Fruit fly (Drosophila melanogaster) whole organism, pupa: Measurements from ENCODE around the gene CecA2.
A peak's percentile ranks its signal among the peaks of the same experiment; 100 is the strongest.

Source experiments
- CG13204 ChIP-seq: fragments of 200-800 bp; sonication (Bioruptor generic); optimal IDR thresholded peaks from 2 replicates; lab custom pipeline; 2018; ENCODE audit warnings: missing biosample characterization, mild to moderate bottlenecking, missing genetic modification characterization, moderate library complexity
- CG14655 ChIP-seq: fragments of 200-800 bp; sonication (Bioruptor generic); optimal IDR thresholded peaks from 3 replicates; lab custom pipeline; 2017; ENCODE audit warnings: mild to moderate bottlenecking, missing biosample characterization, missing genetic modification reagents, missing genetic modification characterization
- D1 ChIP-seq: fragments of 200-800 bp; sonication (Bioruptor generic); optimal IDR thresholded peaks from 2 replicates; lab custom pipeline; 2018; ENCODE audit warnings: missing biosample characterization, mild to moderate bottlenecking, missing genetic modification characterization, moderate library complexity
- rn ChIP-seq: fragments of 200-800 bp; sonication (Bioruptor generic); IDR thresholded peaks from 2 replicates; pipeline ENCODE4 v1.3.6; 2022; ENCODE audit warnings: missing biosample characterization, missing genetic modification characterization

- peak; percentile 44 for TF ChIP-seq CG13204 (GFP tag; lab: Kevin White, UChicago)
- no peak for TF ChIP-seq rn (GFP tag; lab: Robert Waterston, UW)
- peak; percentile 72 for TF ChIP-seq D1
- TF ChIP-seq CG14655 (GFP tag; lab: Kevin White, UChicago), result peak; percentile 18
These were observed 45.6 kb downstream of the CecA2 start for dm6 chr3R:30257588-30257987.
